Fruit fly (Drosophila melanogaster) whole organism, prepupa: ENCODE data around the gene ncm.

ENCODE experiments used
- Blimp-1 ChIP-seq: fragments of 200-800 bp; sonication (Bioruptor generic); optimal IDR thresholded peaks from 3 replicates; lab custom pipeline; 2017; ENCODE audit warnings: missing biosample characterization, missing genetic modification characterization, mild to moderate bottlenecking, moderate library complexity, missing genetic modification reagents
- CG10631 ChIP-seq: fragments of 200-800 bp; sonication (Bioruptor generic); optimal IDR thresholded peaks from 2 replicates; lab custom pipeline; 2016; ENCODE audit warnings: missing biosample characterization, missing genetic modification characterization
- CG11294 ChIP-seq: fragments of 200-800 bp; sonication (Bioruptor generic); IDR thresholded peaks from 2 replicates; pipeline ENCODE4 v1.3.6; 2022; ENCODE audit warnings: missing biosample characterization, missing genetic modification characterization
- CG11762 ChIP-seq: fragments of 200-800 bp; sonication (Bioruptor generic); optimal IDR thresholded peaks from 3 replicates; lab custom pipeline; 2016; ENCODE audit warnings: missing biosample characterization, missing genetic modification characterization; ENCODE audit not compliant: insufficient read depth
- CG15336 ChIP-seq: fragments of 200-800 bp; sonication (Bioruptor generic); IDR thresholded peaks from 2 replicates; pipeline ENCODE4 v1.3.6; 2022; ENCODE audit warnings: missing biosample characterization, missing genetic modification characterization
- CG1621 ChIP-seq: fragments of 200-800 bp; sonication (Bioruptor generic); optimal IDR thresholded peaks from 3 replicates; lab custom pipeline; 2018; ENCODE audit warnings: missing biosample characterization, mild to moderate bottlenecking, missing genetic modification characterization
- CG16779 ChIP-seq: fragments of 200-800 bp; sonication (Bioruptor generic); optimal IDR thresholded peaks from 3 replicates; lab custom pipeline; 2017; ENCODE audit warnings: missing biosample characterization, mild to moderate bottlenecking, missing genetic modification characterization
- CG3032 ChIP-seq: fragments of 200-800 bp; optimal IDR thresholded peaks from 2 replicates; lab custom pipeline; 2019; ENCODE audit warnings: missing biosample characterization, mild to moderate bottlenecking, missing genetic modification characterization, moderate library complexity
- CG31627 ChIP-seq: fragments of 200-800 bp; sonication (Bioruptor generic); optimal IDR thresholded peaks from 3 replicates; lab custom pipeline; 2016; ENCODE audit warnings: missing biosample characterization, missing genetic modification characterization
- CG34406 ChIP-seq: fragments of 200-800 bp; sonication (Bioruptor generic); optimal IDR thresholded peaks from 3 replicates; lab custom pipeline; 2016; ENCODE audit warnings: missing biosample characterization, missing genetic modification characterization
- CG3919 ChIP-seq: fragments of 200-800 bp; sonication (Bioruptor generic); optimal IDR thresholded peaks from 3 replicates; lab custom pipeline; 2016; ENCODE audit warnings: missing biosample characterization, missing genetic modification characterization
- CG4318 ChIP-seq: fragments of 200-800 bp; sonication (Bioruptor generic); optimal IDR thresholded peaks from 3 replicates; lab custom pipeline; 2017; ENCODE audit warnings: missing biosample characterization, mild to moderate bottlenecking, missing genetic modification characterization
- CG6163 ChIP-seq: fragments of 200-800 bp; sonication (Bioruptor generic); IDR thresholded peaks from 3 replicates; pipeline ENCODE4 v1.3.6; 2022; ENCODE audit warnings: missing biosample characterization, missing genetic modification characterization
- CG6276 ChIP-seq: fragments of 200-800 bp; sonication (Bioruptor generic); optimal IDR thresholded peaks from 2 replicates; lab custom pipeline; 2017; ENCODE audit warnings: missing biosample characterization, mild to moderate bottlenecking, missing genetic modification characterization
- CG6792 ChIP-seq: fragments of 200-800 bp; sonication (Bioruptor generic); optimal IDR thresholded peaks from 3 replicates; lab custom pipeline; 2016; ENCODE audit warnings: missing biosample characterization, missing genetic modification characterization
- CG6808 ChIP-seq: fragments of 200-800 bp; sonication (Bioruptor generic); optimal IDR thresholded peaks from 3 replicates; lab custom pipeline; 2017; ENCODE audit warnings: missing biosample characterization, missing genetic modification characterization, mild to moderate bottlenecking, moderate library complexity, missing genetic modification reagents
- CG6854 ChIP-seq: fragments of 200-800 bp; sonication (Bioruptor generic); optimal IDR thresholded peaks from 2 replicates; lab custom pipeline; 2017; ENCODE audit warnings: missing biosample characterization, mild to moderate bottlenecking, missing genetic modification characterization
- CG8632 ChIP-seq: fragments of 200-800 bp; sonication (Bioruptor generic); optimal IDR thresholded peaks from 3 replicates; lab custom pipeline; 2016; ENCODE audit warnings: missing biosample characterization, missing genetic modification characterization
- Eip78C ChIP-seq: fragments of 200-800 bp; sonication (Bioruptor generic); peaks from one replicate; lab custom pipeline; 2016; ENCODE audit warnings: missing biosample characterization, missing genetic modification characterization
- Eip93F ChIP-seq: fragments of 200-800 bp; sonication (Bioruptor generic); optimal IDR thresholded peaks from 2 replicates; lab custom pipeline; 2016; ENCODE audit warnings: missing biosample characterization, mild to moderate bottlenecking, missing genetic modification characterization
- Ets96B ChIP-seq: fragments of 200-800 bp; optimal IDR thresholded peaks from 2 replicates; lab custom pipeline; 2019; ENCODE audit warnings: missing biosample characterization, mild to moderate bottlenecking, missing genetic modification characterization, moderate library complexity
- Gug ChIP-seq: fragments of 200-800 bp; sonication (Bioruptor generic); IDR thresholded peaks from 2 replicates; pipeline ENCODE4 v1.3.6; 2022; ENCODE audit warnings: missing biosample characterization, missing genetic modification characterization
- Hr38 ChIP-seq: sonication (Bioruptor generic); optimal IDR thresholded peaks from 2 replicates; lab custom pipeline; 2016; ENCODE audit warnings: missing biosample characterization, missing genetic modification characterization
- Hr39 ChIP-seq: fragments of 200-800 bp; sonication (Bioruptor generic); optimal IDR thresholded peaks from 2 replicates; lab custom pipeline; 2016; ENCODE audit warnings: missing biosample characterization, missing genetic modification characterization
- Met ChIP-seq: fragments of 200-800 bp; sonication (Bioruptor generic); optimal IDR thresholded peaks from 3 replicates; lab custom pipeline; 2016; ENCODE audit warnings: missing biosample characterization, missing genetic modification characterization
- OdsH ChIP-seq: fragments of 200-800 bp; sonication (Bioruptor generic); optimal IDR thresholded peaks from 3 replicates; lab custom pipeline; 2016; ENCODE audit warnings: missing biosample characterization, missing genetic modification characterization
- Sox14 ChIP-seq: fragments of 200-800 bp; sonication (Bioruptor generic); optimal IDR thresholded peaks from 3 replicates; lab custom pipeline; 2016; ENCODE audit warnings: missing biosample characterization, missing genetic modification characterization
- Sox15 ChIP-seq: fragments of 200-800 bp; sonication (Bioruptor generic); optimal IDR thresholded peaks from 3 replicates; lab custom pipeline; 2016; ENCODE audit warnings: missing biosample characterization, missing genetic modification characterization
- achi ChIP-seq: fragments of 200-800 bp; sonication (Bioruptor generic); optimal IDR thresholded peaks from 3 replicates; lab custom pipeline; 2016; ENCODE audit warnings: missing biosample characterization, missing genetic modification characterization
- cyc ChIP-seq: fragments of 200-800 bp; sonication (Bioruptor generic); optimal IDR thresholded peaks from 3 replicates; lab custom pipeline; 2016; ENCODE audit warnings: missing biosample characterization, missing genetic modification characterization
- dac ChIP-seq: fragments of 200-800 bp; sonication (Bioruptor generic); optimal IDR thresholded peaks from 2 replicates; lab custom pipeline; 2017; ENCODE audit warnings: missing biosample characterization, mild to moderate bottlenecking, missing genetic modification characterization
- dsx ChIP-seq: fragments of 200-800 bp; optimal IDR thresholded peaks from 3 replicates; lab custom pipeline; 2019; ENCODE audit warnings: missing biosample characterization, mild to moderate bottlenecking, missing genetic modification characterization, moderate library complexity; ENCODE audit not compliant: poor library complexity, severe bottlenecking
- eg ChIP-seq: fragments of 200-800 bp; sonication (Bioruptor generic); IDR thresholded peaks from 3 replicates; pipeline ENCODE4 v1.3.6; 2022; ENCODE audit warnings: missing biosample characterization, missing genetic modification characterization
- esn ChIP-seq: fragments of 200-800 bp; sonication (Bioruptor generic); optimal IDR thresholded peaks from 2 replicates; lab custom pipeline; 2016; ENCODE audit warnings: missing biosample characterization, mild to moderate bottlenecking, missing genetic modification characterization, moderate library complexity
- fd59A ChIP-seq: fragments of 200-800 bp; sonication (Bioruptor generic); optimal IDR thresholded peaks from 2 replicates; lab custom pipeline; 2017; ENCODE audit warnings: missing biosample characterization, mild to moderate bottlenecking, missing genetic modification characterization, missing genetic modification reagents
- fkh ChIP-seq: fragments of 200-800 bp; sonication (Bioruptor generic); optimal IDR thresholded peaks from 3 replicates; lab custom pipeline; 2017; ENCODE audit warnings: missing biosample characterization, mild to moderate bottlenecking, missing genetic modification characterization, moderate library complexity
- lz ChIP-seq: fragments of 200-800 bp; sonication (Bioruptor generic); optimal IDR thresholded peaks from 3 replicates; lab custom pipeline; 2016; ENCODE audit warnings: missing biosample characterization, missing genetic modification characterization
- net ChIP-seq: fragments of 200-800 bp; sonication (Bioruptor generic); optimal IDR thresholded peaks from 3 replicates; lab custom pipeline; 2016; ENCODE audit warnings: missing biosample characterization, missing genetic modification characterization
- salr ChIP-seq, 2 experiments: fragments of 200-800 bp; sonication (Bioruptor generic); optimal IDR thresholded peaks; 3 replicates each; lab custom pipeline; 2016 to 2018; ENCODE audit warnings: missing biosample characterization in 2 of 2, missing genetic modification characterization in 2 of 2, mild to moderate bottlenecking in 1 of 2
- ss ChIP-seq, 2 experiments: fragments of 200-800 bp; sonication (Bioruptor generic); optimal IDR thresholded peaks; 2 replicates in 1 of 2; 3 replicates in 1 of 2; lab custom pipeline; 2017 to 2018; ENCODE audit warnings: mild to moderate bottlenecking in 2 of 2, missing biosample characterization in 2 of 2, missing genetic modification characterization in 2 of 2, moderate library complexity in 1 of 2
- svp ChIP-seq: fragments of 200-800 bp; sonication (Bioruptor generic); peaks from one replicate; lab custom pipeline; 2016; ENCODE audit warnings: missing biosample characterization, missing genetic modification characterization
- topi ChIP-seq: fragments of 200-800 bp; sonication (Bioruptor generic); optimal IDR thresholded peaks from 3 replicates; lab custom pipeline; 2016; ENCODE audit warnings: missing biosample characterization, missing genetic modification characterization

ncm gene

DNA sequence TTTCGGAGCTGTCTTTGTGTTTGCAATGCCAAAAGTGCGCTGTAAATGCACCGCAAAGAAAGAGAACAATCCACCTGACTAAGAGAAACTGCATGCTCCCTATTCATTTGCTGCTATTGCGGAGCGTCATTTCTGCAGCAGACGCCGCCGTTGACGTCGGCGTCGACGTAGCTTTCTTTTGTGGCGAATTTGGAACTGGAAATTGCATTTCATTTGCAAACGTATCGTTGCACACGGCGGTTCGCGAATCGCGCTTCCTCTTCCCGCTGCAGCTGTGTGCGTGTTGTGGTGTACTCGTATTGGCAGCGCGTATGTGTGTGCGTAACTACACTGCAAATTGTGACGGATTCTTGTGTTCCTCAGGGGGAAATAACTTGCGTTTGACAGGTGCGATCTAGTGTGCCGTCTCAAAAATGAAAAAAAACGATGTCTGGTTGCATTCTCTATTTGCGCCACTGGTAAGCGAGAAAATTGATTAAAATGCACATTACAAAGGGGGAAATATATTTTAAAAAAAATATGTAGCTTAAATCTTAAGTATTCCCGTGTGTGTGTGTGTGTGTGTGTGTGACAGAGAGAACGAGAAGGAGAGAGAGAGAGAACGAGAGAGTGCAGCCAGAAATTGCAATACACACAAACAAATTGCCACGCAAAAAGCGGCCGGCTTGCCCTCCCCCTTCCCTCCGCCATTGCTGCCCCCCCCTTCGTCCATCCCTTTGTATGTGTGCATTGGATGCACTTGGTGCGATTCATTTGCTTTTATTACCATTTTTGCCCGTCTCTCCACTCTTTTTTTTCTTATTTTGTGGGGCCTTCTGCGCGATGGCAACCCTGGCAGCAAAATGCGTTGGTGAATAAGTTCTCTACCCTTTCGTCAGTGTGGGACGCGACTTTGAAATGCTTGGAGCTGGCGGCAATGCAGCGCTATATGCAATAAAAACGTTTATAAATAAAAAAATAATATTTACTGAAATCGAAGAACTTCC is 7.0 kb upstream of the ncm start (continued):
- TF ChIP-seq Blimp-1 (GFP tag; lab: Kevin White, UChicago): peak; percentile 62
- peak; percentile 94 for TF ChIP-seq CG11294 (GFP tag; lab: Robert Waterston, UW)
- peak; percentile 55 for TF ChIP-seq svp (GFP tag; lab: Kevin White, UChicago)
- peak; percentile 98 for TF ChIP-seq Gug (GFP tag; lab: Robert Waterston, UW)
- TF ChIP-seq CG10631 (GFP tag; lab: Kevin White, UChicago): peak; percentile 80
- TF ChIP-seq CG3919 (GFP tag; lab: Kevin White, UChicago): peak; percentile 86
- TF ChIP-seq salr (GFP tag; optimal IDR thresholded peaks at IDR 0.05; lab: Kevin White, UChicago): peak; percentile 94
- TF ChIP-seq Hr38 (GFP tag; lab: Kevin White, UChicago): peak; percentile 94
- TF ChIP-seq Hr39 (GFP tag; lab: Kevin White, UChicago): peak; percentile 27
- TF ChIP-seq CG16779: peak; percentile 97
- TF ChIP-seq CG15336 (GFP tag; lab: Robert Waterston, UW): peak; percentile 96
- TF ChIP-seq Met (GFP tag; lab: Kevin White, UChicago): no peak
- TF ChIP-seq fd59A (GFP tag; lab: Kevin White, UChicago): peak; percentile 88
- TF ChIP-seq CG11762 (GFP tag; lab: Kevin White, UChicago): peak; percentile 92
- peak; percentile 43 for TF ChIP-seq CG31627 (GFP tag; lab: Kevin White, UChicago)
- peak; percentile 49 for TF ChIP-seq esn (GFP tag; lab: Kevin White, UChicago)
- peak; percentile 99 for TF ChIP-seq CG6808

dm6 chr2L:18454128-18454788 is 5.5 kb upstream of the ncm start, which contains the start of the genes bsf and Ntf-2r:
bsf (minus strand) TSS chr2L:18454587.
Ntf-2r (plus strand) TSS chr2L:18454649.
- TF ChIP-seq OdsH (GFP tag; lab: Kevin White, UChicago) (no peak), CG6276 (GFP tag; lab: Kevin White, UChicago) (no peak), CG4318 (GFP tag; lab: Kevin White, UChicago) (no peak), lz (GFP tag; lab: Kevin White, UChicago) (no peak), eg (GFP tag; lab: Robert Waterston, UW) (no peak), CG34406 (no peak), fkh (GFP tag; lab: Kevin White, UChicago) (no peak), CG10631 (GFP tag; lab: Kevin White, UChicago) (no peak), CG8632 (GFP tag; lab: Kevin White, UChicago) (no peak), CG6854 (GFP tag; lab: Kevin White, UChicago) (no peak)

- TF ChIP-seq CG11294 (GFP tag; lab: Robert Waterston, UW): no peak
- peak; percentile 25 for TF ChIP-seq CG34406
- no peak for TF ChIP-seq dac (GFP tag; lab: Kevin White, UChicago)
- no peak for TF ChIP-seq achi
- peak; percentile 54 for TF ChIP-seq esn (GFP tag; lab: Kevin White, UChicago)
- TF ChIP-seq CG6163: peak; percentile 61; the same call in 2 of the 3 replicates
- TF ChIP-seq CG3032: peak; percentile 28
- TF ChIP-seq Sox15 (GFP tag; lab: Kevin White, UChicago): peak; percentile 21
- peak; percentile 82 for TF ChIP-seq Eip78C (GFP tag; lab: Kevin White, UChicago)
- TF ChIP-seq CG6792 (GFP tag; lab: Kevin White, UChicago): peak; percentile 0
- peak; percentile 3 for TF ChIP-seq CG1621 (tag; lab: Kevin White, UChicago)
- TF ChIP-seq dsx (GFP tag; lab: Kevin White, UChicago): no peak
- peak; percentile 57 for TF ChIP-seq lz (GFP tag; lab: Kevin White, UChicago)
- peak; percentile 24 for TF ChIP-seq Ets96B (tag; lab: Kevin White, UChicago)
- peak; percentile 62 for TF ChIP-seq cyc (GFP tag; lab: Kevin White, UChicago)
- no peak for TF ChIP-seq topi (GFP tag; lab: Kevin White, UChicago)
- TF ChIP-seq CG6854 (GFP tag; lab: Kevin White, UChicago): peak; percentile 48
- TF ChIP-seq Sox14 (GFP tag; lab: Kevin White, UChicago): peak; percentile 58
- TF ChIP-seq net: no peak
- TF ChIP-seq CG31627 (GFP tag; lab: Kevin White, UChicago): peak; percentile 31
- TF ChIP-seq ss (GFP tag; optimal IDR thresholded peaks at IDR 0.05; lab: Kevin White, UChicago): no peak
- no peak for TF ChIP-seq Eip93F (GFP tag; lab: Kevin White, UChicago)
- 0 out of 3 replicates have a peak, but pooled peaks have one; percentile 30 for TF ChIP-seq eg (GFP tag; lab: Robert Waterston, UW)
These were observed 5.7 kb downstream of the ncm start, which contains the start of gene RpS26 for dm6 chr2L:18442903-18443608. RpS26 (minus strand) TSS chr2L:18443277.
